Fruit fly (Drosophila melanogaster) whole organism, prepupa: ENCODE data around the gene CG3764.
A peak's percentile ranks its signal among the peaks of the same experiment; 100 is the strongest.

Source experiments
- CG10631 ChIP-seq: fragments of 200-800 bp; sonication (Bioruptor generic); optimal IDR thresholded peaks from 2 replicates; lab custom pipeline; 2016; ENCODE audit warnings: missing biosample characterization, missing genetic modification characterization
- CG10669 ChIP-seq: fragments of 200-800 bp; sonication (Bioruptor generic); optimal IDR thresholded peaks from 3 replicates; lab custom pipeline; 2018; ENCODE audit warnings: missing biosample characterization, mild to moderate bottlenecking, missing genetic modification characterization, moderate library complexity
- CG11294 ChIP-seq: fragments of 200-800 bp; sonication (Bioruptor generic); IDR thresholded peaks from 2 replicates; pipeline ENCODE4 v1.3.6; 2022; ENCODE audit warnings: missing biosample characterization, missing genetic modification characterization
- CG11762 ChIP-seq: fragments of 200-800 bp; sonication (Bioruptor generic); optimal IDR thresholded peaks from 3 replicates; lab custom pipeline; 2016; ENCODE audit warnings: missing biosample characterization, missing genetic modification characterization; ENCODE audit not compliant: insufficient read depth
- CG15336 ChIP-seq: fragments of 200-800 bp; sonication (Bioruptor generic); IDR thresholded peaks from 2 replicates; pipeline ENCODE4 v1.3.6; 2022; ENCODE audit warnings: missing biosample characterization, missing genetic modification characterization
- CG1621 ChIP-seq: fragments of 200-800 bp; sonication (Bioruptor generic); optimal IDR thresholded peaks from 3 replicates; lab custom pipeline; 2018; ENCODE audit warnings: missing biosample characterization, mild to moderate bottlenecking, missing genetic modification characterization
- CG16779 ChIP-seq: fragments of 200-800 bp; sonication (Bioruptor generic); optimal IDR thresholded peaks from 3 replicates; lab custom pipeline; 2017; ENCODE audit warnings: missing biosample characterization, mild to moderate bottlenecking, missing genetic modification characterization
- CG3032 ChIP-seq: fragments of 200-800 bp; optimal IDR thresholded peaks from 2 replicates; lab custom pipeline; 2019; ENCODE audit warnings: missing biosample characterization, mild to moderate bottlenecking, missing genetic modification characterization, moderate library complexity
- CG31627 ChIP-seq: fragments of 200-800 bp; sonication (Bioruptor generic); optimal IDR thresholded peaks from 3 replicates; lab custom pipeline; 2016; ENCODE audit warnings: missing biosample characterization, missing genetic modification characterization
- CG34406 ChIP-seq: fragments of 200-800 bp; sonication (Bioruptor generic); optimal IDR thresholded peaks from 3 replicates; lab custom pipeline; 2016; ENCODE audit warnings: missing biosample characterization, missing genetic modification characterization
- CG3919 ChIP-seq: fragments of 200-800 bp; sonication (Bioruptor generic); optimal IDR thresholded peaks from 3 replicates; lab custom pipeline; 2016; ENCODE audit warnings: missing biosample characterization, missing genetic modification characterization
- CG4318 ChIP-seq: fragments of 200-800 bp; sonication (Bioruptor generic); optimal IDR thresholded peaks from 3 replicates; lab custom pipeline; 2017; ENCODE audit warnings: missing biosample characterization, mild to moderate bottlenecking, missing genetic modification characterization
- CG6276 ChIP-seq: fragments of 200-800 bp; sonication (Bioruptor generic); optimal IDR thresholded peaks from 2 replicates; lab custom pipeline; 2017; ENCODE audit warnings: missing biosample characterization, mild to moderate bottlenecking, missing genetic modification characterization
- CG6808 ChIP-seq: fragments of 200-800 bp; sonication (Bioruptor generic); optimal IDR thresholded peaks from 3 replicates; lab custom pipeline; 2017; ENCODE audit warnings: missing biosample characterization, missing genetic modification characterization, mild to moderate bottlenecking, moderate library complexity, missing genetic modification reagents
- CG8119 ChIP-seq: fragments of 200-800 bp; sonication (Bioruptor generic); IDR thresholded peaks from 3 replicates; pipeline ENCODE4 v1.3.6; 2022; ENCODE audit warnings: missing biosample characterization, missing genetic modification characterization
- CG8319 ChIP-seq: fragments of 200-800 bp; sonication (Bioruptor generic); optimal IDR thresholded peaks from 3 replicates; lab custom pipeline; 2016; ENCODE audit warnings: missing biosample characterization, missing genetic modification characterization
- CG8632 ChIP-seq: fragments of 200-800 bp; sonication (Bioruptor generic); optimal IDR thresholded peaks from 3 replicates; lab custom pipeline; 2016; ENCODE audit warnings: missing biosample characterization, missing genetic modification characterization
- Eip75B ChIP-seq: fragments of 200-800 bp; sonication (Bioruptor generic); optimal IDR thresholded peaks from 3 replicates; lab custom pipeline; 2016; ENCODE audit warnings: missing biosample characterization, missing genetic modification characterization
- Eip78C ChIP-seq: fragments of 200-800 bp; sonication (Bioruptor generic); peaks from one replicate; lab custom pipeline; 2016; ENCODE audit warnings: missing biosample characterization, missing genetic modification characterization
- Eip93F ChIP-seq: fragments of 200-800 bp; sonication (Bioruptor generic); optimal IDR thresholded peaks from 2 replicates; lab custom pipeline; 2016; ENCODE audit warnings: missing biosample characterization, mild to moderate bottlenecking, missing genetic modification characterization
- Ets21C ChIP-seq: fragments of 200-800 bp; sonication (Bioruptor generic); optimal IDR thresholded peaks from 3 replicates; lab custom pipeline; 2016; ENCODE audit warnings: missing biosample characterization, missing genetic modification characterization
- Ets96B ChIP-seq: fragments of 200-800 bp; optimal IDR thresholded peaks from 2 replicates; lab custom pipeline; 2019; ENCODE audit warnings: missing biosample characterization, mild to moderate bottlenecking, missing genetic modification characterization, moderate library complexity
- Gug ChIP-seq: fragments of 200-800 bp; sonication (Bioruptor generic); IDR thresholded peaks from 2 replicates; pipeline ENCODE4 v1.3.6; 2022; ENCODE audit warnings: missing biosample characterization, missing genetic modification characterization
- Lpt ChIP-seq: fragments of 200-800 bp; sonication (Bioruptor generic); optimal IDR thresholded peaks from 3 replicates; lab custom pipeline; 2016; ENCODE audit warnings: missing biosample characterization, missing genetic modification characterization
- Met ChIP-seq: fragments of 200-800 bp; sonication (Bioruptor generic); optimal IDR thresholded peaks from 3 replicates; lab custom pipeline; 2016; ENCODE audit warnings: missing biosample characterization, missing genetic modification characterization
- OdsH ChIP-seq: fragments of 200-800 bp; sonication (Bioruptor generic); optimal IDR thresholded peaks from 3 replicates; lab custom pipeline; 2016; ENCODE audit warnings: missing biosample characterization, missing genetic modification characterization
- Smox ChIP-seq: fragments of 200-800 bp; sonication (Bioruptor generic); optimal IDR thresholded peaks from 3 replicates; lab custom pipeline; 2016; ENCODE audit warnings: missing biosample characterization, missing genetic modification characterization
- Sox102F ChIP-seq: fragments of 200-800 bp; sonication (Bioruptor generic); optimal IDR thresholded peaks from 2 replicates; lab custom pipeline; 2016; ENCODE audit warnings: missing biosample characterization, mild to moderate bottlenecking, missing genetic modification characterization
- Sox15 ChIP-seq: fragments of 200-800 bp; sonication (Bioruptor generic); optimal IDR thresholded peaks from 3 replicates; lab custom pipeline; 2016; ENCODE audit warnings: missing biosample characterization, missing genetic modification characterization
- achi ChIP-seq: fragments of 200-800 bp; sonication (Bioruptor generic); optimal IDR thresholded peaks from 3 replicates; lab custom pipeline; 2016; ENCODE audit warnings: missing biosample characterization, missing genetic modification characterization
- cyc ChIP-seq: fragments of 200-800 bp; sonication (Bioruptor generic); optimal IDR thresholded peaks from 3 replicates; lab custom pipeline; 2016; ENCODE audit warnings: missing biosample characterization, missing genetic modification characterization
- dac ChIP-seq: fragments of 200-800 bp; sonication (Bioruptor generic); optimal IDR thresholded peaks from 2 replicates; lab custom pipeline; 2017; ENCODE audit warnings: missing biosample characterization, mild to moderate bottlenecking, missing genetic modification characterization
- dsx ChIP-seq: fragments of 200-800 bp; optimal IDR thresholded peaks from 3 replicates; lab custom pipeline; 2019; ENCODE audit warnings: missing biosample characterization, mild to moderate bottlenecking, missing genetic modification characterization, moderate library complexity; ENCODE audit not compliant: poor library complexity, severe bottlenecking
- eg ChIP-seq: fragments of 200-800 bp; sonication (Bioruptor generic); IDR thresholded peaks from 3 replicates; pipeline ENCODE4 v1.3.6; 2022; ENCODE audit warnings: missing biosample characterization, missing genetic modification characterization
- esn ChIP-seq: fragments of 200-800 bp; sonication (Bioruptor generic); optimal IDR thresholded peaks from 2 replicates; lab custom pipeline; 2016; ENCODE audit warnings: missing biosample characterization, mild to moderate bottlenecking, missing genetic modification characterization, moderate library complexity
- fd59A ChIP-seq: fragments of 200-800 bp; sonication (Bioruptor generic); optimal IDR thresholded peaks from 2 replicates; lab custom pipeline; 2017; ENCODE audit warnings: missing biosample characterization, mild to moderate bottlenecking, missing genetic modification characterization, missing genetic modification reagents
- fd85E ChIP-seq: fragments of 200-800 bp; sonication (Bioruptor generic); optimal IDR thresholded peaks from 3 replicates; lab custom pipeline; 2016; ENCODE audit warnings: missing biosample characterization, missing genetic modification characterization
- lz ChIP-seq: fragments of 200-800 bp; sonication (Bioruptor generic); optimal IDR thresholded peaks from 3 replicates; lab custom pipeline; 2016; ENCODE audit warnings: missing biosample characterization, missing genetic modification characterization
- net ChIP-seq: fragments of 200-800 bp; sonication (Bioruptor generic); optimal IDR thresholded peaks from 3 replicates; lab custom pipeline; 2016; ENCODE audit warnings: missing biosample characterization, missing genetic modification characterization
- pdm3 ChIP-seq: fragments of 200-800 bp; sonication (Bioruptor generic); optimal IDR thresholded peaks from 3 replicates; lab custom pipeline; 2016; ENCODE audit warnings: missing biosample characterization, missing genetic modification characterization
- salr ChIP-seq, 2 experiments: fragments of 200-800 bp; sonication (Bioruptor generic); optimal IDR thresholded peaks; 3 replicates each; lab custom pipeline; 2016 to 2018; ENCODE audit warnings: missing biosample characterization in 2 of 2, missing genetic modification characterization in 2 of 2, mild to moderate bottlenecking in 1 of 2
- spab ChIP-seq: fragments of 200-800 bp; sonication (Bioruptor generic); optimal IDR thresholded peaks from 2 replicates; lab custom pipeline; 2017; ENCODE audit warnings: missing biosample characterization, mild to moderate bottlenecking, missing genetic modification characterization, missing genetic modification reagents
- ss ChIP-seq, 2 experiments: fragments of 200-800 bp; sonication (Bioruptor generic); optimal IDR thresholded peaks; 2 replicates in 1 of 2; 3 replicates in 1 of 2; lab custom pipeline; 2017 to 2018; ENCODE audit warnings: mild to moderate bottlenecking in 2 of 2, missing biosample characterization in 2 of 2, missing genetic modification characterization in 2 of 2, moderate library complexity in 1 of 2
- svp ChIP-seq: fragments of 200-800 bp; sonication (Bioruptor generic); peaks from one replicate; lab custom pipeline; 2016; ENCODE audit warnings: missing biosample characterization, missing genetic modification characterization
- topi ChIP-seq: fragments of 200-800 bp; sonication (Bioruptor generic); optimal IDR thresholded peaks from 3 replicates; lab custom pipeline; 2016; ENCODE audit warnings: missing biosample characterization, missing genetic modification characterization
- vri ChIP-seq: fragments of 200-800 bp; sonication (Bioruptor generic); optimal IDR thresholded peaks from 3 replicates; lab custom pipeline; 2016; ENCODE audit warnings: missing biosample characterization, mild to moderate bottlenecking, missing genetic modification characterization

The CG3764 gene

DNA sequence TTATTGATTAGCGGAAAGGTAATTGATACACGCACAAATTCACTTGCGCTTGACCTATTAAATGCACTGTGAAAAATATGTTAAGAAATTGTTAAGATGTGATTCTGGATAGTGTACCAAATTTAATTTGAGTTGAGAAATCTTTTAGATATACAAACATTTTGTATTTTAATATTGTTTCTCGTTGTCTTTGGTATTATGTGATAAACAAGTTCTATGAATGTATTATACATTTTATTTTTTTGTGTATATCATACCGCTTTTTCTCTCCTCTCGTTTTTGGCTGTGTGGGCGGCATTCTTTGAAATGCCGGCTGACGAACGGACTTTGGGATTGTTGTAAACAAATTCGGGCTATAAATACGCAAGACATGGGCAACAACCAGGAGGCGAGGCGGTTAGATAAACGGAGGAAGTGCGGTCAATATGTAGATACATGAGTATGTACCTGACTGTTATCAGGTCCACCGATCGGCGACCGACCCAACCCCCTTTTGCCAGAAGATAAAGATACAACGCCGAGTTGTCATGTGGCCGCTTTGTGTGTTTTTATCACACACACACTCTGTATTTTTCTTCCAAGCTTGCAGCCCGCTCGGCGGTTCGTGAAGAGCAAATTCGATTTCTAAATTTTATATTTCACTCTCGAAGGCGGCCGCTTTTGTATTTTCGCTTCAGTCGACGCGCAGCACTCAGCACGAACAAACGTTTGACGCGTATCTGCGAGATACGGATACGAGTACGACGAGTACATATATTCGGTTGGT is 55.4 kb downstream of the CG3764 start (continued):
- peak; percentile 55 for TF ChIP-seq Met (GFP tag; lab: Kevin White, UChicago)
- no peak for TF ChIP-seq fd59A (GFP tag; lab: Kevin White, UChicago)
- TF ChIP-seq CG8319 (GFP tag; lab: Kevin White, UChicago), result no peak
- no peak for TF ChIP-seq Lpt (GFP tag; lab: Kevin White, UChicago)
- TF ChIP-seq pdm3 (GFP tag; lab: Kevin White, UChicago), result no peak
- no peak for TF ChIP-seq lz (GFP tag; lab: Kevin White, UChicago)
- no peak for TF ChIP-seq salr (GFP tag; optimal IDR thresholded peaks at IDR 0.05; lab: Kevin White, UChicago)
- TF ChIP-seq achi, result no peak
- TF ChIP-seq Gug, result 0 out of 2 replicates have a peak, but pooled peaks have one; percentile 11
- peak; percentile 67 for TF ChIP-seq svp (GFP tag; lab: Kevin White, UChicago)
- peak; percentile 22 for TF ChIP-seq cyc (GFP tag; lab: Kevin White, UChicago)
- no peak for TF ChIP-seq dac
- no peak for TF ChIP-seq CG16779 (tag; lab: Kevin White, UChicago)
- peak; percentile 29 for TF ChIP-seq CG31627
- no peak for TF ChIP-seq CG4318 (GFP tag; lab: Kevin White, UChicago)
- no peak for TF ChIP-seq CG11762
- peak; percentile 36 for TF ChIP-seq net (GFP tag; lab: Kevin White, UChicago)
- peak; percentile 4 for TF ChIP-seq Sox15
- no peak for TF ChIP-seq dsx (GFP tag; lab: Kevin White, UChicago)
- TF ChIP-seq Sox102F (GFP tag; lab: Kevin White, UChicago), result peak; percentile 28
- peak; percentile 41 for TF ChIP-seq esn (GFP tag; lab: Kevin White, UChicago)

DNA sequence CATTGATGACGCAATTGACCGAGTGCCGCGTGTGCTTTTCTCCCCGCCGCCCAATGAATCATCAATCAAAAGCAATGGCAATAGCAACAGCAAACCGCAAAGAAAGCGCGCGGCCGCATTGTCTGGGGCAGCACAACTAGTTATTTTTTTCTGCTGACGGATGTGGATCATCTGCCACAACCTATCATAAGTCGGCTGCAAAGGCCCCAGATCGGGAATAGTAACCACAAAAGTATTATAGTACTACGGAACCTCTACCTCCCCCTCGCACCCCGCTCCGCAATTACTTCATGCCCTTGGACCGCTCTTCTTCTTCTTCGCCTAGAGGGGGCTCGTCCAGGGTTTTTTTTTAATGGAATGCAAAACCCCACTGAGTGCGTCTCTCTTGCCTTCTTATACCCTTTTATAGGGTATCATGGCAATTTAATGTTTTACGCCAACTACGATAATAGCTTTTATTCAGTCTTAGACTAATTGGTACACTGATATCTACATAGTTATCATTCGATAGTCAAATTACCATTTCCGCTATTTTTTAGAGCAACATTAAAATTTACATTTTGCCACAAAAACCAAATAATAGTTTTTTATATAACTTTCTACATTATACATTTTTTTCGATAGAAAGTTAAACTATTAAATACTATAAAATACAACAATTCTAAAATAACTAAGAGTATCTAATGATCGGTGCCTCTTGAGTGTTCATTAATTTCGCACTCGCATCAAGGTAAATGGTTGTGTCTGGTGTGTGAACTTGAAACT is 56.2 kb downstream of the CG3764 start:
- TF ChIP-seq ss (GFP tag; optimal IDR thresholded peaks at IDR 0.05; lab: Kevin White, UChicago), result peak in 1 of 2 experiments; percentile 53
- peak; percentile 16 for TF ChIP-seq Lpt (GFP tag; lab: Kevin White, UChicago)
- TF ChIP-seq CG10631, result no peak
- TF ChIP-seq Smox (GFP tag; lab: Kevin White, UChicago), result peak; percentile 8
- TF ChIP-seq fd85E (GFP tag; lab: Kevin White, UChicago), result no peak
- no peak for TF ChIP-seq Eip75B
- no peak for TF ChIP-seq svp (GFP tag; lab: Kevin White, UChicago)
- TF ChIP-seq topi (GFP tag; lab: Kevin White, UChicago), result no peak
- TF ChIP-seq CG3032, result peak; percentile 47
- no peak for TF ChIP-seq CG15336 (GFP tag; lab: Robert Waterston, UW)
- peak; percentile 3 for TF ChIP-seq CG6808
- peak; percentile 64; the same call in 2 of the 3 replicates for TF ChIP-seq eg (GFP tag; lab: Robert Waterston, UW)
- no peak for TF ChIP-seq CG1621 (tag; lab: Kevin White, UChicago)
- peak; percentile 57 for TF ChIP-seq Eip78C (GFP tag; lab: Kevin White, UChicago)
- TF ChIP-seq spab, result no peak
- no peak; the same call in 2 of the 3 replicates for TF ChIP-seq CG8119 (GFP tag; lab: Robert Waterston, UW)
- TF ChIP-seq CG10669, result peak; percentile 40
- no peak for TF ChIP-seq cyc (GFP tag; lab: Kevin White, UChicago)
- no peak for TF ChIP-seq CG34406 (GFP tag; lab: Kevin White, UChicago)
- peak; percentile 23 for TF ChIP-seq fd59A (GFP tag; lab: Kevin White, UChicago)
- TF ChIP-seq Met (GFP tag; lab: Kevin White, UChicago), result no peak
- TF ChIP-seq CG11294 (GFP tag; lab: Robert Waterston, UW), result 0 out of 2 replicates have a peak, but pooled peaks have one; percentile 18
- no peak for TF ChIP-seq Gug
- peak; percentile 29 for TF ChIP-seq CG8632
- TF ChIP-seq achi, result peak; percentile 1
- no peak for TF ChIP-seq CG6276 (GFP tag; lab: Kevin White, UChicago)
- no peak for TF ChIP-seq Ets21C
- TF ChIP-seq salr (GFP tag; optimal IDR thresholded peaks at IDR 0.05; lab: Kevin White, UChicago), result peak in 1 of 2 experiments; percentile 56
- TF ChIP-seq CG3919, result peak; percentile 18
- no peak for TF ChIP-seq Eip93F (GFP tag; lab: Kevin White, UChicago)
- TF ChIP-seq CG11762, result no peak
- peak; percentile 10 for TF ChIP-seq OdsH (GFP tag; lab: Kevin White, UChicago)
- TF ChIP-seq vri (GFP tag; lab: Kevin White, UChicago), result no peak
- TF ChIP-seq Ets96B (tag; lab: Kevin White, UChicago), result peak; percentile 0
